Worm (Caenorhabditis elegans): ENCODE measurements around the gene txt-17.
"Not testable (repeated sequence)": the region's sequence is repeated elsewhere in the genome, so short reads cannot be mapped to it uniquely, and the experiment has no call there.

DNA sequence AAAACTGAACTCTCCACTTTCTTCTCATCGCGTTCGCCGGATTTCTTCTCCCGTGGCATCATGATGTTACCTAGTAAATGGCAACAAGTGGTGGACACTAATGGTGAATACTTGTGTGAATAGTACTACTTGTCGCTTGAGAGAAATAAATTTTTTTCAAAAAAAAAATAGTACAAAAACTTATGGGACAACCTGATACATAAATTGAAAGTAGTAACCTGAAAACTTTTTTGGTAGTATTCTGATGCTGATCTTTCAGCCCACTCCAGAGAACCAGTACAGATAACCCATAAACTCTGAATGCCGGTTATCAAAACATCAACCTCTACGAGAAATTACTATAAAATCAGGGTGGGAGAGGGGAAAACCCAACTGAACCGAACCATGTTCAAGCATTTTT, 4.8 kb upstream of the txt-17 start, which contains the start of gene Y57E12AL.2:
- TF ChIP-seq Y75B8A.6 (GFP tag; IDR thresholded peaks at IDR 0.05); jun-1 (tag; optimal IDR thresholded peaks at IDR 0.05); pha-4 (GFP tag; IDR thresholded peaks at IDR 0.05); pha-4 (tag; optimal IDR thresholded peaks at IDR 0.05); daf-19 (GFP tag; conservative IDR thresholded peaks at IDR 0.05); R02D3.7 (tag; optimal IDR thresholded peaks at IDR 0.05); nhr-48 (tag; optimal IDR thresholded peaks at IDR 0.05); nhr-42 (GFP tag; IDR thresholded peaks at IDR 0.05); ztf-11 (tag; optimal IDR thresholded peaks at IDR 0.05); zag-1 (tag; optimal IDR thresholded peaks at IDR 0.05); nhr-10 (tag; optimal IDR thresholded peaks at IDR 0.05): not testable (repeated sequence)
- peak; percentile 21 for TF ChIP-seq aha-1 (tag)

Measured in whole organism, L4 larva.